Worm (Caenorhabditis elegans) whole organism, young adult: Measurements from ENCODE around the gene C07H6.9.
A peak's percentile ranks its signal among the peaks of the same experiment; 100 is the strongest.

Source experiments
- B0336.3 ChIP-seq: fragments of 200-800 bp; sonication (Bioruptor generic); IDR thresholded peaks from 2 replicates; pipeline ENCODE4 v1.3.6; 2022; ENCODE audit warnings: missing genetic modification characterization, missing compliant biosample characterization
- F10E7.11 ChIP-seq: sonication (generic microtip); optimal IDR thresholded peaks from 2 replicates; lab custom pipeline; 2017; ENCODE audit warnings: mild to moderate bottlenecking, missing genetic modification characterization, moderate library complexity, missing compliant biosample characterization
- K11D2.4 ChIP-seq: fragments of 200-800 bp; sonication (Bioruptor generic); IDR thresholded peaks from 2 replicates; pipeline ENCODE4 v1.3.6; 2022; ENCODE audit warnings: missing genetic modification reagents, missing genetic modification characterization, missing compliant biosample characterization
- Y67H2A.10 ChIP-seq: fragments of 200-800 bp; sonication (Bioruptor generic); conservative IDR thresholded peaks from 2 replicates; pipeline ENCODE4 v1.3.6; 2022; ENCODE audit warnings: missing genetic modification reagents, missing genetic modification characterization, missing compliant biosample characterization
- Y95B8A.8 ChIP-seq: fragments of 200-800 bp; sonication (Bioruptor generic); IDR thresholded peaks from 2 replicates; pipeline ENCODE4 v1.3.6; 2022; ENCODE audit warnings: missing genetic modification reagents, missing genetic modification characterization, missing compliant biosample characterization
- aptf-2 ChIP-seq: fragments of 200-800 bp; sonication (Bioruptor generic); conservative IDR thresholded peaks from 2 replicates; pipeline ENCODE4 v1.3.6; 2022; ENCODE audit warnings: missing genetic modification reagents, missing genetic modification characterization, missing compliant biosample characterization
- atf-7 ChIP-seq: sonication (generic microtip); optimal IDR thresholded peaks from 2 replicates; lab custom pipeline; 2017; ENCODE audit warnings: mild to moderate bottlenecking, missing genetic modification characterization, missing compliant biosample characterization
- attf-6 ChIP-seq: fragments of 200-800 bp; sonication (Bioruptor generic); IDR thresholded peaks from 2 replicates; pipeline ENCODE4 v1.3.6; 2022; ENCODE audit warnings: missing genetic modification reagents, missing genetic modification characterization, missing compliant biosample characterization
- bed-1 ChIP-seq: fragments of 200-800 bp; sonication (Bioruptor generic); IDR thresholded peaks from 2 replicates; pipeline ENCODE4 v1.3.6; 2022; ENCODE audit warnings: missing genetic modification reagents, missing genetic modification characterization, missing compliant biosample characterization
- cebp-1 ChIP-seq, 2 experiments: fragments of 200-800 bp in 1 of 2; sonication (Bioruptor generic) in 1 of 2; sonication (generic microtip) in 1 of 2; IDR thresholded peaks in 1 of 2; optimal IDR thresholded peaks in 1 of 2; 2 replicates each; pipeline versions ENCODE4 v1.3.6 to Lab custom; 2017 to 2022; ENCODE audit warnings: missing compliant biosample characterization in 2 of 2, missing genetic modification characterization in 2 of 2, mild to moderate bottlenecking in 1 of 2, missing genetic modification reagents in 1 of 2, moderate library complexity in 1 of 2
- ceh-100 ChIP-seq: fragments of 200-800 bp; sonication (Bioruptor generic); IDR thresholded peaks from 2 replicates; pipeline ENCODE4 v1.3.6; 2022; ENCODE audit warnings: missing genetic modification reagents, missing genetic modification characterization, missing compliant biosample characterization
- ceh-58 ChIP-seq: fragments of 200-800 bp; sonication (Bioruptor generic); IDR thresholded peaks from 2 replicates; pipeline ENCODE4 v1.3.6; 2022; ENCODE audit warnings: missing genetic modification characterization, missing compliant biosample characterization
- ceh-91 ChIP-seq: fragments of 200-800 bp; sonication (Bioruptor generic); IDR thresholded peaks from 2 replicates; pipeline ENCODE4 v1.3.6; 2022; ENCODE audit warnings: missing genetic modification reagents, missing genetic modification characterization, missing compliant biosample characterization
- chd-7 ChIP-seq: sonication (generic microtip); optimal IDR thresholded peaks from 2 replicates; lab custom pipeline; 2016; ENCODE audit warnings: mild to moderate bottlenecking, missing genetic modification characterization, moderate library complexity, missing compliant biosample characterization
- efl-1 ChIP-seq: fragments of 150-350 bp; optimal IDR thresholded peaks from 2 replicates; lab custom pipeline; 2014; ENCODE audit warnings: missing biosample characterization, missing genetic modification reagents, missing genetic modification characterization
- fkh-3 ChIP-seq: sonication (generic microtip); optimal IDR thresholded peaks from 2 replicates; lab custom pipeline; 2016; ENCODE audit warnings: mild to moderate bottlenecking, missing genetic modification characterization, missing compliant biosample characterization
- hmg-1.2 ChIP-seq: fragments of 200-800 bp; sonication (Bioruptor generic); IDR thresholded peaks from 2 replicates; pipeline ENCODE4 v1.3.6; 2022; ENCODE audit warnings: missing genetic modification reagents, missing genetic modification characterization, missing compliant biosample characterization
- hmg-20 ChIP-seq: fragments of 200-800 bp; sonication (Bioruptor generic); IDR thresholded peaks from 2 replicates; pipeline ENCODE4 v1.3.6; 2022; ENCODE audit warnings: missing genetic modification reagents, missing genetic modification characterization, missing compliant biosample characterization
- lin-40 ChIP-seq: sonication (generic microtip); optimal IDR thresholded peaks from 2 replicates; lab custom pipeline; 2016; ENCODE audit warnings: missing genetic modification characterization, mild to moderate bottlenecking, missing compliant biosample characterization, missing genotype, missing genetic modification reagents
- lir-1 ChIP-seq: fragments of 200-800 bp; sonication (Bioruptor generic); conservative IDR thresholded peaks from 2 replicates; pipeline ENCODE4 v1.3.6; 2022; ENCODE audit warnings: missing genetic modification reagents, missing genetic modification characterization, missing compliant biosample characterization
- madf-10 ChIP-seq: sonication (generic microtip); optimal IDR thresholded peaks from 2 replicates; lab custom pipeline; 2016; ENCODE audit warnings: mild to moderate bottlenecking, missing genetic modification characterization, missing compliant biosample characterization
- nfya-1 ChIP-seq: sonication (generic microtip); optimal IDR thresholded peaks from 2 replicates; lab custom pipeline; 2017; ENCODE audit warnings: antibody characterized with exemption, missing compliant biosample characterization, missing genetic modification characterization, borderline replicate concordance; ENCODE audit not compliant: insufficient read depth
- nfya-2 ChIP-seq: fragments of 200-800 bp; sonication (Bioruptor generic); IDR thresholded peaks from 2 replicates; pipeline ENCODE4 v1.3.6; 2022; ENCODE audit warnings: missing genetic modification reagents, missing genetic modification characterization, missing compliant biosample characterization
- nhr-179 ChIP-seq: sonication (generic microtip); optimal IDR thresholded peaks from 2 replicates; lab custom pipeline; 2016; ENCODE audit warnings: mild to moderate bottlenecking, missing genetic modification characterization, missing compliant biosample characterization
- nhr-27 ChIP-seq: fragments of 200-800 bp; sonication (Bioruptor generic); optimal IDR thresholded peaks from 2 replicates; lab custom pipeline; 2018; ENCODE audit warnings: mild to moderate bottlenecking, missing genetic modification characterization, moderate library complexity, missing compliant biosample characterization
- pbrm-1 ChIP-seq: fragments of 200-800 bp; sonication (Bioruptor generic); IDR thresholded peaks from 2 replicates; pipeline ENCODE4 v1.3.6; 2022; ENCODE audit warnings: missing genetic modification reagents, missing genetic modification characterization, missing compliant biosample characterization
- pha-4 ChIP-seq: fragments of 150-350 bp; sonication (generic microtip); optimal IDR thresholded peaks from 2 replicates; lab custom pipeline; 2014; ENCODE audit warnings: missing biosample characterization, missing genetic modification reagents, missing genetic modification characterization
- snpc-1.3 ChIP-seq: sonication (generic microtip); optimal IDR thresholded peaks from 2 replicates; lab custom pipeline; 2017; ENCODE audit warnings: missing genetic modification characterization, mild to moderate bottlenecking, missing compliant biosample characterization, antibody characterized with exemption, moderate library complexity, missing genotype, missing genetic modification reagents; ENCODE audit not compliant: insufficient read depth
- somi-1 ChIP-seq: fragments of 200-800 bp; sonication (Bioruptor generic); optimal IDR thresholded peaks from 2 replicates; lab custom pipeline; 2018; ENCODE audit warnings: mild to moderate bottlenecking, missing genetic modification characterization, missing compliant biosample characterization
- ztf-18 ChIP-seq: sonication (generic microtip); optimal IDR thresholded peaks from 2 replicates; lab custom pipeline; 2016; ENCODE audit warnings: missing genotype, mild to moderate bottlenecking, missing genetic modification characterization, missing compliant biosample characterization
- ztf-26 ChIP-seq: sonication (generic microtip); optimal IDR thresholded peaks from 2 replicates; lab custom pipeline; 2017; ENCODE audit warnings: missing genetic modification characterization, missing compliant biosample characterization

The C07H6.9 gene

ce11 chrIII:7494850-7495314 is 4.4 kb downstream of the C07H6.9 start (continued):
- TF ChIP-seq ceh-100 (peak; percentile 59; the same call in 1 of the 2 replicates), nhr-179 (tag; lab: Kevin White, UChicago) (no peak), Y95B8A.8 (GFP tag; lab: Robert Waterston, UW) (no peak; the same call in 1 of the 2 replicates), atf-7 (tag; lab: Kevin White, UChicago) (peak; percentile 78), Y67H2A.10 (GFP tag; lab: Robert Waterston, UW) (no peak), snpc-1.3 (tag; lab: Kevin White, UChicago) (peak; percentile 21), fkh-3 (tag; lab: Kevin White, UChicago) (peak; percentile 97), nfya-2 (GFP tag; lab: Robert Waterston, UW) (peak; percentile 94), madf-10 (no peak)

DNA sequence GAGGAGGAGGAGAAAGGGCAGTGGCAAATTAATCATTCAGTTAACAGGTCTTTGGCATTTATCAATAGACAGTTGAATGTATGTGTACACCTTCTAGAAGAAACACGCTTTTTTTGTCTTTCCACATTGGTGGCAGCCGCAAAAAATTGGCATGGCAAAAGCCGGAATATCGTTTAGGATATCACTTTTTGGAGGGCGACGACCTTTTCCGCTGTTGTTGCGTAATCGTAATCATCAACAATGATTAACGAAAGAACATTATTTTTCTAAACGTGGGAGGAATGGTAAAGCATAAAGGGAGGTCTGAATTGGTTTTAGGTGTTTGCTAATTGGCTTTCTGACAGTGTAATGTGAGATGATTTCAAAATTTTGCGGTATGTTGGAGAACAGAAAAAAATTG is 7.3 kb downstream of the C07H6.9 start:
- no peak for TF ChIP-seq efl-1 (GFP tag; lab: Kevin White, UChicago)
- no peak for TF ChIP-seq somi-1 (GFP tag; lab: Kevin White, UChicago)
- TF ChIP-seq lin-40 (tag; lab: Kevin White, UChicago): no peak
- no peak for TF ChIP-seq pha-4
- TF ChIP-seq aptf-2 (GFP tag; lab: Robert Waterston, UW): no peak
- no peak for TF ChIP-seq attf-6 (GFP tag; lab: Robert Waterston, UW)
- no peak for TF ChIP-seq B0336.3 (GFP tag; lab: Robert Waterston, UW)
- no peak for TF ChIP-seq atf-7 (tag; lab: Kevin White, UChicago)
- TF ChIP-seq nhr-27 (tag; lab: Kevin White, UChicago): no peak

- TF ChIP-seq ceh-91 (GFP tag; lab: Robert Waterston, UW) (no peak), cebp-1 (GFP tag; IDR thresholded peaks at IDR 0.05; lab: Robert Waterston, UW) (no peak), cebp-1 (tag; optimal IDR thresholded peaks at IDR 0.05; lab: Kevin White, UChicago) (no peak), lir-1 (GFP tag; lab: Robert Waterston, UW) (no peak), ztf-18 (tag; lab: Kevin White, UChicago) (no peak), chd-7 (tag; lab: Kevin White, UChicago) (no peak), K11D2.4 (no peak), F10E7.11 (tag; lab: Kevin White, UChicago) (no peak), pbrm-1 (GFP tag; lab: Robert Waterston, UW) (no peak), hmg-20 (no peak)
- TF ChIP-seq, all 124 proteins: peak for 0
These were observed 9.2 kb downstream of the C07H6.9 start for ce11 chrIII:7490061-7490460.

- TF ChIP-seq ceh-58 (GFP tag; lab: Robert Waterston, UW) (no peak), hmg-1.2 (GFP tag; lab: Robert Waterston, UW) (peak; percentile 78)
- TF ChIP-seq, all 124 proteins: peak for 1
These were observed 10.2 kb downstream of the C07H6.9 start, which contains the start of gene mup-4 for ce11 chrIII:7489055-7489534. TSS of gene mup-4 (minus strand) at chrIII:7489105.

- TF ChIP-seq lin-40 (tag; lab: Kevin White, UChicago) (peak; percentile 10), ceh-91 (GFP tag; lab: Robert Waterston, UW) (no peak), nfya-1 (no peak), nhr-179 (tag; lab: Kevin White, UChicago) (no peak), somi-1 (GFP tag; lab: Kevin White, UChicago) (peak; percentile 33), B0336.3 (GFP tag; lab: Robert Waterston, UW) (no peak), bed-1 (GFP tag; lab: Robert Waterston, UW) (no peak), ztf-26 (peak; percentile 61)
These were observed 11.0 kb downstream of the C07H6.9 start for ce11 chrIII:7488303-7488702.
